Fruit fly (Drosophila melanogaster) whole organism, adult: ENCODE results near the gene SMC1.

Experiments used
- CG1620 ChIP-seq: fragments of 200-800 bp; sonication (Bioruptor generic); optimal IDR thresholded peaks from 2 replicates; lab custom pipeline; 2016; ENCODE audit warnings: missing biosample characterization, missing genetic modification characterization
- CG33017 ChIP-seq: fragments of 200-800 bp; sonication (Bioruptor generic); optimal IDR thresholded peaks from 2 replicates; lab custom pipeline; 2018; ENCODE audit warnings: missing biosample characterization, mild to moderate bottlenecking, missing genetic modification characterization, moderate library complexity
- CG5204 ChIP-seq: fragments of 200-800 bp; sonication (Bioruptor generic); optimal IDR thresholded peaks from 2 replicates; lab custom pipeline; 2016; ENCODE audit warnings: missing biosample characterization, missing genetic modification characterization
- Clk ChIP-seq: fragments of 200-800 bp; sonication (Bioruptor generic); optimal IDR thresholded peaks from 2 replicates; lab custom pipeline; 2017; ENCODE audit warnings: missing biosample characterization, missing genetic modification characterization
- Crg-1 ChIP-seq: fragments of 200-800 bp; sonication (Bioruptor generic); optimal IDR thresholded peaks from 2 replicates; lab custom pipeline; 2016; ENCODE audit warnings: missing biosample characterization, missing genetic modification characterization
- Hr96 ChIP-seq: fragments of 200-800 bp; sonication (Bioruptor generic); optimal IDR thresholded peaks from 2 replicates; lab custom pipeline; 2016; ENCODE audit warnings: missing biosample characterization, missing genetic modification characterization
- Mnt ChIP-seq: fragments of 200-800 bp; sonication (Bioruptor generic); optimal IDR thresholded peaks from 2 replicates; lab custom pipeline; 2016; ENCODE audit warnings: missing biosample characterization, mild to moderate bottlenecking, missing genetic modification characterization
- cic ChIP-seq: fragments of 200-800 bp; sonication (Bioruptor generic); optimal IDR thresholded peaks from 2 replicates; lab custom pipeline; 2017; ENCODE audit warnings: missing biosample characterization, mild to moderate bottlenecking, missing genetic modification characterization, moderate library complexity
- cnc ChIP-seq, 2 experiments: fragments of >200 bp; optimal IDR thresholded peaks; 2 replicates each; lab custom pipeline; 2017
- kay ChIP-seq: fragments of 200-800 bp; sonication (Bioruptor generic); peaks from one replicate; lab custom pipeline; 2016; ENCODE audit warnings: missing biosample characterization, missing genetic modification characterization, borderline replicate concordance
- pad ChIP-seq: fragments of 200-800 bp; sonication (Bioruptor generic); optimal IDR thresholded peaks from 3 replicates; lab custom pipeline; 2017; ENCODE audit warnings: missing biosample characterization, missing genetic modification characterization, mild to moderate bottlenecking, moderate library complexity, missing genetic modification reagents
- tj ChIP-seq: fragments of 200-800 bp; sonication (Bioruptor generic); optimal IDR thresholded peaks from 3 replicates; lab custom pipeline; 2017; ENCODE audit warnings: missing biosample characterization, mild to moderate bottlenecking, missing genetic modification characterization, moderate library complexity
- toe ChIP-seq: fragments of 200-800 bp; sonication (Bioruptor generic); optimal IDR thresholded peaks from 2 replicates; lab custom pipeline; 2016; ENCODE audit warnings: missing biosample characterization, missing genetic modification characterization

- TF ChIP-seq cic (no peak), Clk (no peak), kay (GFP tag; lab: Kevin White, UChicago) (no peak), Hr96 (no peak), tj (no peak), cnc (optimal IDR thresholded peaks at IDR 0.05; lab: Kevin White, UChicago) (no peak), toe (GFP tag; lab: Kevin White, UChicago) (no peak), Crg-1 (GFP tag; lab: Kevin White, UChicago) (no peak), pad (no peak), CG33017 (tag; lab: Kevin White, UChicago) (no peak), CG1620 (GFP tag; lab: Kevin White, UChicago) (no peak), Mnt (GFP tag; lab: Kevin White, UChicago) (no peak), CG5204 (GFP tag; lab: Kevin White, UChicago) (no peak)
Measured at dm6 chr3R:24054227-24054626, 3.9 kb upstream of the SMC1 start, which contains the start of gene CG6000.
